Fruit fly (Drosophila melanogaster): ENCODE data around the gene CG7557.

The CG7557 gene

dm6 chr3L:11405362-11406254 is 39.4 kb upstream of the CG7557 start:
- peak; percentile 12 for TF ChIP-seq EcR (GFP tag; optimal IDR thresholded peaks at IDR 0.05)
- TF ChIP-seq CG14655 (GFP tag; optimal IDR thresholded peaks at IDR 0.05), result peak; percentile 88
- peak; percentile 95 for TF ChIP-seq CG4496 (GFP tag; IDR thresholded peaks at IDR 0.05)
- peak; percentile 91 for TF ChIP-seq Ets98B (GFP tag; IDR thresholded peaks at IDR 0.05)
- no peak for TF ChIP-seq CG10348 (GFP tag; IDR thresholded peaks at IDR 0.05)
- TF ChIP-seq CG8301 (tag; optimal IDR thresholded peaks at IDR 0.05), result peak; percentile 91
- TF ChIP-seq rn (GFP tag; IDR thresholded peaks at IDR 0.05), result peak; percentile 84
- TF ChIP-seq Pif1B (GFP tag; optimal IDR thresholded peaks at IDR 0.05), result peak; percentile 94
- peak; percentile 97 for TF ChIP-seq CG9948 (tag; optimal IDR thresholded peaks at IDR 0.05)
- TF ChIP-seq Snoo (tag; optimal IDR thresholded peaks at IDR 0.05), result peak; percentile 93
- TF ChIP-seq D1 (tag; optimal IDR thresholded peaks at IDR 0.05), result peak; percentile 84
- peak; percentile 81 for TF ChIP-seq CG32121 (GFP tag; IDR thresholded peaks at IDR 0.05)
- TF ChIP-seq CG13204 (GFP tag; optimal IDR thresholded peaks at IDR 0.05), result peak; percentile 96
- peak; percentile 89 for TF ChIP-seq fd96Ca (GFP tag; IDR thresholded peaks at IDR 0.05)
- TF ChIP-seq CG15710 (tag; optimal IDR thresholded peaks at IDR 0.05), result peak; percentile 98
- peak; percentile 93 for TF ChIP-seq CG12605 (GFP tag; IDR thresholded peaks at IDR 0.05)
- TF ChIP-seq CG8159 (tag; optimal IDR thresholded peaks at IDR 0.05), result peak; percentile 94
- peak; percentile 93 for TF ChIP-seq Pif1A (GFP tag; optimal IDR thresholded peaks at IDR 0.05)
- TF ChIP-seq CG34367 (tag; optimal IDR thresholded peaks at IDR 0.05), result peak; percentile 98
- peak; percentile 97 for TF ChIP-seq CG17806 (tag; optimal IDR thresholded peaks at IDR 0.05)
- TF ChIP-seq gl (tag; optimal IDR thresholded peaks at IDR 0.05), result peak; percentile 95

- TF ChIP-seq CG32121 (GFP tag; IDR thresholded peaks at IDR 0.05), result no peak
- TF ChIP-seq EcR (GFP tag; optimal IDR thresholded peaks at IDR 0.05), result peak; percentile 22
These were observed 38.3 kb upstream of the CG7557 start for dm6 chr3L:11406535-11407201.

- TF ChIP-seq CG15710 (tag; optimal IDR thresholded peaks at IDR 0.05) (peak; percentile 24), CG8159 (tag; optimal IDR thresholded peaks at IDR 0.05) (peak; percentile 21), Snoo (tag; optimal IDR thresholded peaks at IDR 0.05) (peak; percentile 3), CG4496 (GFP tag; IDR thresholded peaks at IDR 0.05) (no peak), CG9948 (tag; optimal IDR thresholded peaks at IDR 0.05) (peak; percentile 41), Pif1A (GFP tag; optimal IDR thresholded peaks at IDR 0.05) (peak; percentile 12)
These were observed 37.6 kb upstream of the CG7557 start for dm6 chr3L:11407202-11407829.

dm6 chr3L:11408282-11409047 is 36.5 kb upstream of the CG7557 start:
- TF ChIP-seq Ets98B (GFP tag; IDR thresholded peaks at IDR 0.05) (no peak), CG14655 (GFP tag; optimal IDR thresholded peaks at IDR 0.05) (peak; percentile 23)

- TF ChIP-seq CG9948 (tag; optimal IDR thresholded peaks at IDR 0.05), result no peak
- no peak for TF ChIP-seq CG8159 (tag; optimal IDR thresholded peaks at IDR 0.05)
- TF ChIP-seq Snoo (tag; optimal IDR thresholded peaks at IDR 0.05), result no peak
- no peak for TF ChIP-seq CG34367 (tag; optimal IDR thresholded peaks at IDR 0.05)
- TF ChIP-seq CG17806 (tag; optimal IDR thresholded peaks at IDR 0.05), result no peak
- TF ChIP-seq CG4496 (GFP tag; IDR thresholded peaks at IDR 0.05), result no peak
- no peak for TF ChIP-seq Pif1A (GFP tag; optimal IDR thresholded peaks at IDR 0.05)
- no peak for TF ChIP-seq Ets98B (GFP tag; IDR thresholded peaks at IDR 0.05)
- no peak for TF ChIP-seq CG8301 (tag; optimal IDR thresholded peaks at IDR 0.05)
- no peak for TF ChIP-seq fd96Ca (GFP tag; IDR thresholded peaks at IDR 0.05)
- TF ChIP-seq CG32121 (GFP tag; IDR thresholded peaks at IDR 0.05), result no peak
- TF ChIP-seq EcR (GFP tag; optimal IDR thresholded peaks at IDR 0.05), result no peak
These were observed 34.5 kb upstream of the CG7557 start for dm6 chr3L:11410505-11410904.

dm6 chr3L:11413697-11414096 is 31.3 kb upstream of the CG7557 start:
- TF ChIP-seq CG32121 (GFP tag; IDR thresholded peaks at IDR 0.05), result no peak
- no peak for TF ChIP-seq fd96Ca (GFP tag; IDR thresholded peaks at IDR 0.05)
- TF ChIP-seq CG10348 (GFP tag; IDR thresholded peaks at IDR 0.05), result no peak
- no peak for TF ChIP-seq gl (tag; optimal IDR thresholded peaks at IDR 0.05)
- TF ChIP-seq CG4496 (GFP tag; IDR thresholded peaks at IDR 0.05), result no peak
- no peak for TF ChIP-seq D1 (tag; optimal IDR thresholded peaks at IDR 0.05)
- no peak for TF ChIP-seq CG8159 (tag; optimal IDR thresholded peaks at IDR 0.05)
- TF ChIP-seq CG12605 (GFP tag; IDR thresholded peaks at IDR 0.05), result no peak
- no peak for TF ChIP-seq CG9948 (tag; optimal IDR thresholded peaks at IDR 0.05)
- no peak for TF ChIP-seq EcR (GFP tag; optimal IDR thresholded peaks at IDR 0.05)
- no peak for TF ChIP-seq Ets98B (GFP tag; IDR thresholded peaks at IDR 0.05)
- TF ChIP-seq Snoo (tag; optimal IDR thresholded peaks at IDR 0.05), result no peak
- TF ChIP-seq Pif1B (GFP tag; optimal IDR thresholded peaks at IDR 0.05), result no peak
- TF ChIP-seq Pif1A (GFP tag; optimal IDR thresholded peaks at IDR 0.05), result no peak
- no peak for TF ChIP-seq CG17806 (tag; optimal IDR thresholded peaks at IDR 0.05)
- no peak for TF ChIP-seq CG14655 (GFP tag; optimal IDR thresholded peaks at IDR 0.05)
- no peak for TF ChIP-seq CG8301 (tag; optimal IDR thresholded peaks at IDR 0.05)
- TF ChIP-seq rn (GFP tag; IDR thresholded peaks at IDR 0.05), result no peak
- no peak for TF ChIP-seq CG34367 (tag; optimal IDR thresholded peaks at IDR 0.05)
